Fruit fly (Drosophila melanogaster) whole organism, embryonic: ENCODE results near the gene CBP.

Source experiments
- Asciz ChIP-seq: fragments of 200-800 bp; sonication (Bioruptor generic); optimal IDR thresholded peaks from 2 replicates; lab custom pipeline; 2017; ENCODE audit warnings: missing biosample characterization, mild to moderate bottlenecking, missing genetic modification characterization, missing genetic modification reagents
- Atf-2 ChIP-seq: fragments of 200-800 bp; sonication (Bioruptor generic); optimal IDR thresholded peaks from 2 replicates; lab custom pipeline; 2016; ENCODE audit warnings: missing biosample characterization, missing genetic modification characterization
- Bdp1 ChIP-seq: fragments of 200-800 bp; sonication (Bioruptor generic); optimal IDR thresholded peaks from 3 replicates; lab custom pipeline; 2016; ENCODE audit warnings: missing biosample characterization, missing genetic modification characterization
- Blimp-1 ChIP-seq: fragments of 200-800 bp; sonication (Bioruptor generic); optimal IDR thresholded peaks from 3 replicates; lab custom pipeline; 2018; ENCODE audit warnings: missing biosample characterization, missing genetic modification characterization, mild to moderate bottlenecking, moderate library complexity, missing genetic modification reagents
- CG10654 ChIP-seq: fragments of 200-800 bp; sonication (Bioruptor generic); optimal IDR thresholded peaks from 2 replicates; lab custom pipeline; 2016; ENCODE audit warnings: missing biosample characterization, missing genetic modification characterization
- CG10959 ChIP-seq: fragments of 200-800 bp; sonication (Bioruptor generic); IDR thresholded peaks from 2 replicates; pipeline ENCODE4 v1.3.6; 2022; ENCODE audit warnings: missing biosample characterization, missing genetic modification characterization
- CG10979 ChIP-seq: fragments of 200-800 bp; sonication (Bioruptor generic); optimal IDR thresholded peaks from 2 replicates; lab custom pipeline; 2018; ENCODE audit warnings: missing biosample characterization, mild to moderate bottlenecking, missing genetic modification characterization, moderate library complexity
- CG11723 ChIP-seq: fragments of 200-800 bp; sonication (Bioruptor generic); optimal IDR thresholded peaks from 2 replicates; lab custom pipeline; 2017; ENCODE audit warnings: missing biosample characterization, mild to moderate bottlenecking, missing genetic modification characterization
- CG1603 ChIP-seq: fragments of 200-800 bp; sonication (Bioruptor generic); optimal IDR thresholded peaks from 2 replicates; lab custom pipeline; 2019; ENCODE audit warnings: missing biosample characterization, mild to moderate bottlenecking, missing genetic modification characterization, moderate library complexity
- CG16815 ChIP-seq: fragments of 200-800 bp; sonication (Bioruptor generic); optimal IDR thresholded peaks from 3 replicates; lab custom pipeline; 2017; ENCODE audit warnings: missing biosample characterization, mild to moderate bottlenecking, missing genetic modification characterization
- CG17359 ChIP-seq: fragments of 200-800 bp; sonication (Bioruptor generic); optimal IDR thresholded peaks from 3 replicates; lab custom pipeline; 2018; ENCODE audit warnings: missing biosample characterization, mild to moderate bottlenecking, missing genetic modification characterization, moderate library complexity
- CG17361 ChIP-seq: fragments of 200-800 bp; sonication (Bioruptor generic); IDR thresholded peaks from 3 replicates; pipeline ENCODE4 v1.3.6; 2022; ENCODE audit warnings: missing biosample characterization, missing genetic modification characterization
- CG34422 ChIP-seq: fragments of 200-800 bp; sonication (Bioruptor generic); IDR thresholded peaks from 3 replicates; pipeline ENCODE4 v1.3.6; 2022; ENCODE audit warnings: missing biosample characterization, missing genetic modification characterization
- CG4282 ChIP-seq: fragments of 200-800 bp; sonication (Bioruptor generic); optimal IDR thresholded peaks from 2 replicates; lab custom pipeline; 2016; ENCODE audit warnings: missing biosample characterization, missing genetic modification characterization
- CG4404 ChIP-seq: fragments of 200-800 bp; sonication (Bioruptor generic); IDR thresholded peaks from 2 replicates; pipeline ENCODE4 v1.3.6; 2022; ENCODE audit warnings: missing biosample characterization, missing genetic modification characterization
- CG8281 ChIP-seq: fragments of 200-800 bp; sonication (Bioruptor generic); optimal IDR thresholded peaks from 2 replicates; lab custom pipeline; 2018; ENCODE audit warnings: missing biosample characterization, mild to moderate bottlenecking, missing genetic modification characterization, moderate library complexity
- CG8388 ChIP-seq: fragments of 200-800 bp; sonication (Bioruptor generic); optimal IDR thresholded peaks from 2 replicates; lab custom pipeline; 2019; ENCODE audit warnings: missing biosample characterization, mild to moderate bottlenecking, missing genetic modification characterization, moderate library complexity
- CG9215 ChIP-seq: fragments of 200-800 bp; sonication (Bioruptor generic); IDR thresholded peaks from 2 replicates; pipeline ENCODE4 v1.3.6; 2022; ENCODE audit warnings: missing biosample characterization, missing genetic modification characterization
- Doc2 ChIP-seq: fragments of 200-800 bp; sonication (Bioruptor generic); IDR thresholded peaks from 2 replicates; pipeline ENCODE4 v1.3.6; 2022; ENCODE audit warnings: missing biosample characterization, missing genetic modification characterization
- Drgx ChIP-seq: fragments of 200-800 bp; sonication (Bioruptor generic); IDR thresholded peaks from 2 replicates; pipeline ENCODE4 v1.3.6; 2022; ENCODE audit warnings: missing biosample characterization, missing genetic modification characterization
- Gug ChIP-seq: fragments of 200-800 bp; sonication (Bioruptor generic); IDR thresholded peaks from 4 replicates; pipeline ENCODE4 v1.3.6; 2022; ENCODE audit warnings: missing biosample characterization, missing genetic modification characterization
- HLH54F ChIP-seq: fragments of 200-800 bp; sonication (Bioruptor generic); optimal IDR thresholded peaks from 3 replicates; lab custom pipeline; 2016; ENCODE audit warnings: missing biosample characterization, missing genetic modification characterization
- HLHmδ ChIP-seq: fragments of 200-800 bp; sonication (Bioruptor generic); optimal IDR thresholded peaks from 2 replicates; lab custom pipeline; 2018; ENCODE audit warnings: missing biosample characterization, mild to moderate bottlenecking, missing genetic modification characterization, moderate library complexity
- HmgD ChIP-seq: fragments of 200-800 bp; sonication (Bioruptor generic); optimal IDR thresholded peaks from 3 replicates; lab custom pipeline; 2016; ENCODE audit warnings: missing biosample characterization, missing genetic modification characterization
- Hmr ChIP-seq: fragments of 200-800 bp; sonication (Bioruptor generic); optimal IDR thresholded peaks from 3 replicates; lab custom pipeline; 2017; ENCODE audit warnings: mild to moderate bottlenecking, missing biosample characterization, missing genetic modification reagents, missing genetic modification characterization
- Kr ChIP-seq: fragments of 200-800 bp; sonication (Bioruptor generic); optimal IDR thresholded peaks from 2 replicates; lab custom pipeline; 2017; ENCODE audit warnings: missing biosample characterization, mild to moderate bottlenecking, missing genetic modification characterization
- MBD-R2 ChIP-seq: fragments of 200-800 bp; sonication (Bioruptor generic); IDR thresholded peaks from 2 replicates; pipeline ENCODE4 v1.3.6; 2022; ENCODE audit warnings: missing biosample characterization, missing genetic modification characterization
- Ssrp ChIP-seq: fragments of 200-800 bp; sonication (Bioruptor generic); optimal IDR thresholded peaks from 2 replicates; lab custom pipeline; 2018; ENCODE audit warnings: missing biosample characterization, mild to moderate bottlenecking, missing genetic modification characterization, moderate library complexity
- Xbp1 ChIP-seq: fragments of 200-800 bp; sonication (Bioruptor generic); optimal IDR thresholded peaks from 3 replicates; lab custom pipeline; 2016; ENCODE audit warnings: missing biosample characterization, mild to moderate bottlenecking, missing genetic modification characterization
- bbx ChIP-seq: fragments of 200-800 bp; sonication (Bioruptor generic); IDR thresholded peaks from 2 replicates; pipeline ENCODE4 v1.3.6; 2022; ENCODE audit warnings: missing biosample characterization, missing genetic modification characterization; ENCODE audit not compliant: partially characterized antibody
- bigmax ChIP-seq: fragments of 200-800 bp; sonication (Bioruptor generic); optimal IDR thresholded peaks from 2 replicates; lab custom pipeline; 2018; ENCODE audit warnings: missing biosample characterization, mild to moderate bottlenecking, missing genetic modification characterization
- chinmo ChIP-seq: fragments of 200-800 bp; sonication (Bioruptor generic); IDR thresholded peaks from 4 replicates; pipeline ENCODE4 v1.3.6; 2022; ENCODE audit warnings: missing biosample characterization, missing genetic modification characterization; ENCODE audit not compliant: partially characterized antibody
- danr ChIP-seq: fragments of 200-800 bp; sonication (Bioruptor generic); IDR thresholded peaks from 2 replicates; pipeline ENCODE4 v1.3.6; 2022; ENCODE audit warnings: missing biosample characterization, missing genetic modification characterization
- dpn ChIP-seq, 2 experiments: fragments of 200-800 bp; sonication (Bioruptor generic); optimal IDR thresholded peaks; 3 replicates each; lab custom pipeline; 2016; ENCODE audit warnings: missing biosample characterization in 2 of 2, missing genetic modification characterization in 2 of 2
- ewg ChIP-seq: fragments of 200-800 bp; sonication (Bioruptor generic); optimal IDR thresholded peaks from 3 replicates; lab custom pipeline; 2017; ENCODE audit warnings: mild to moderate bottlenecking, missing biosample characterization, missing genetic modification reagents, missing genetic modification characterization
- grn ChIP-seq: fragments of 200-800 bp; sonication (Bioruptor generic); optimal IDR thresholded peaks from 3 replicates; lab custom pipeline; 2017; ENCODE audit warnings: missing biosample characterization, missing genetic modification characterization
- jumu ChIP-seq: fragments of 200-800 bp; sonication (Bioruptor generic); optimal IDR thresholded peaks from 3 replicates; lab custom pipeline; 2016; ENCODE audit warnings: missing biosample characterization, missing genetic modification characterization
- lmd ChIP-seq: fragments of 200-800 bp; sonication (Bioruptor generic); IDR thresholded peaks from 2 replicates; pipeline ENCODE4 v1.3.6; 2022; ENCODE audit warnings: missing biosample characterization, missing genetic modification characterization
- nerfin-2 ChIP-seq: fragments of 200-800 bp; sonication (Bioruptor generic); IDR thresholded peaks from 2 replicates; pipeline ENCODE4 v1.3.6; 2022; ENCODE audit warnings: missing biosample characterization, missing genetic modification characterization; ENCODE audit not compliant: partially characterized antibody
- nmo ChIP-seq: fragments of 200-800 bp; sonication (Bioruptor generic); optimal IDR thresholded peaks from 2 replicates; lab custom pipeline; 2018; ENCODE audit warnings: missing biosample characterization, mild to moderate bottlenecking, missing genetic modification characterization, moderate library complexity
- oc ChIP-seq: fragments of 200-800 bp; sonication (Bioruptor generic); optimal IDR thresholded peaks from 2 replicates; lab custom pipeline; 2018; ENCODE audit warnings: missing biosample characterization, mild to moderate bottlenecking, missing genetic modification characterization, moderate library complexity
- ro ChIP-seq: fragments of 200-800 bp; sonication (Bioruptor generic); IDR thresholded peaks from 2 replicates; pipeline ENCODE4 v1.3.6; 2022; ENCODE audit warnings: missing biosample characterization, missing genetic modification characterization
- sna ChIP-seq: fragments of 200-800 bp; sonication (Bioruptor generic); IDR thresholded peaks from 2 replicates; pipeline ENCODE4 v1.3.6; 2022; ENCODE audit warnings: missing biosample characterization, missing genetic modification characterization; ENCODE audit not compliant: partially characterized antibody
- so ChIP-seq: fragments of 200-800 bp; sonication (Bioruptor generic); IDR thresholded peaks from 3 replicates; pipeline ENCODE4 v1.3.6; 2022; ENCODE audit warnings: missing biosample characterization, missing genetic modification characterization
- sob ChIP-seq: fragments of 200-800 bp; sonication (Bioruptor generic); IDR thresholded peaks from 2 replicates; pipeline ENCODE4 v1.3.6; 2022; ENCODE audit warnings: missing biosample characterization, missing genetic modification characterization
- twi ChIP-seq: fragments of 200-800 bp; optimal IDR thresholded peaks from 2 replicates; lab custom pipeline; 2019; ENCODE audit warnings: missing biosample characterization, mild to moderate bottlenecking, missing genetic modification characterization, moderate library complexity
- zfh1 ChIP-seq: fragments of 200-800 bp; sonication (Bioruptor generic); IDR thresholded peaks from 3 replicates; pipeline ENCODE4 v1.3.6; 2022; ENCODE audit warnings: missing biosample characterization, missing genetic modification characterization

The CBP gene

dm6 chrX:7301351-7302328 is 35.5 kb upstream of the CBP start (continued):
- TF ChIP-seq bigmax (GFP tag; lab: Kevin White, UChicago) (no peak), CG17359 (tag; lab: Kevin White, UChicago) (peak; percentile 48), CG10979 (tag; lab: Kevin White, UChicago) (peak; percentile 71), HLHmδ (GFP tag; lab: Kevin White, UChicago) (no peak), dpn (GFP tag; optimal IDR thresholded peaks at IDR 0.05; lab: Kevin White, UChicago) (peak; percentile 5 to 11), twi (tag; lab: Kevin White, UChicago) (peak; percentile 19), jumu (GFP tag; lab: Kevin White, UChicago) (no peak), oc (tag; lab: Kevin White, UChicago) (no peak), CG16815 (GFP tag; lab: Kevin White, UChicago) (peak; percentile 67), CG1603 (tag; lab: Kevin White, UChicago) (peak; percentile 22), Drgx (GFP tag; lab: Robert Waterston, UW) (peak; percentile 72), grn (GFP tag; lab: Kevin White, UChicago) (no peak), CG4282 (GFP tag; lab: Kevin White, UChicago) (no peak), CG11723 (GFP tag; lab: Kevin White, UChicago) (peak; percentile 46), Hmr (GFP tag; lab: Kevin White, UChicago) (peak; percentile 33), HmgD (no peak), CG10654 (GFP tag; lab: Kevin White, UChicago) (no peak)
- TF ChIP-seq, all 482 proteins: peak for 212

- TF ChIP-seq CG9215 (GFP tag; lab: Robert Waterston, UW) (no peak), bbx (GFP tag; lab: Robert Waterston, UW) (no peak), Blimp-1 (peak; percentile 45), ro (GFP tag; lab: Robert Waterston, UW) (no peak), nerfin-2 (GFP tag; lab: Robert Waterston, UW) (no peak), HLH54F (GFP tag; lab: Kevin White, UChicago) (no peak), Bdp1 (no peak), Doc2 (GFP tag; lab: Robert Waterston, UW) (no peak), lmd (GFP tag; lab: Robert Waterston, UW) (peak; percentile 51), CG8281 (no peak), CG17361 (GFP tag; lab: Robert Waterston, UW) (0 out of 3 replicates have a peak, but pooled peaks have one; percentile 22), Ssrp (peak; percentile 4), nmo (GFP tag; lab: Kevin White, UChicago) (peak; percentile 5), MBD-R2 (GFP tag; lab: Robert Waterston, UW) (no peak), danr (GFP tag; lab: Robert Waterston, UW) (no peak), CG8388 (GFP tag; lab: Kevin White, UChicago) (peak; percentile 51), zfh1 (peak; percentile 65; the same call in 2 of the 3 replicates), so (GFP tag; lab: Robert Waterston, UW) (no peak), Gug (peak; percentile 17; the same call in 1 of the 4 replicates), sob (GFP tag; lab: Robert Waterston, UW) (no peak), ewg (GFP tag; lab: Kevin White, UChicago) (peak; percentile 4), Asciz (peak; percentile 21), CG34422 (peak; percentile 31; the same call in 1 of the 3 replicates), CG10959 (GFP tag; lab: Robert Waterston, UW) (peak; percentile 51), Kr (GFP tag; lab: Kevin White, UChicago) (no peak), Xbp1 (GFP tag; lab: Kevin White, UChicago) (peak; percentile 42), CG4404 (GFP tag; lab: Robert Waterston, UW) (peak; percentile 29; the same call in 1 of the 2 replicates), sna (no peak), Atf-2 (no peak), chinmo (no peak)
Observed at dm6 chrX:7302329-7302728, 34.8 kb upstream of the CBP start.
